Fruit fly (Drosophila melanogaster): Measurements from ENCODE around the gene Meltrin.

The Meltrin gene

dm6 chr3R:14654976-14655896 is 41.9 kb downstream of the Meltrin start:
- TF ChIP-seq CG8478 (optimal IDR thresholded peaks at IDR 0.05) (no peak), CTCF (optimal IDR thresholded peaks at IDR 0.05) (no peak)

- no peak for TF ChIP-seq CTCF (optimal IDR thresholded peaks at IDR 0.05)
These were observed 42.7 kb downstream of the Meltrin start for dm6 chr3R:14654231-14654975.

- no peak for TF ChIP-seq CG8478 (optimal IDR thresholded peaks at IDR 0.05)
- TF ChIP-seq CTCF (optimal IDR thresholded peaks at IDR 0.05): no peak
These were observed 43.8 kb downstream of the Meltrin start for dm6 chr3R:14653039-14653852.

- TF ChIP-seq CTCF (optimal IDR thresholded peaks at IDR 0.05): no peak
These were observed 44.7 kb downstream of the Meltrin start for dm6 chr3R:14652301-14652880.

dm6 chr3R:14651076-14651662 is 45.9 kb downstream of the Meltrin start:
- TF ChIP-seq CTCF (optimal IDR thresholded peaks at IDR 0.05): no peak
- no peak for TF ChIP-seq CG8478 (optimal IDR thresholded peaks at IDR 0.05)

dm6 chr3R:14650367-14650766 is 46.7 kb downstream of the Meltrin start:
- TF ChIP-seq CG8478 (optimal IDR thresholded peaks at IDR 0.05) (no peak), CTCF (optimal IDR thresholded peaks at IDR 0.05) (no peak)

dm6 chr3R:14649307-14650239 is 47.5 kb downstream of the Meltrin start:
- TF ChIP-seq CTCF (optimal IDR thresholded peaks at IDR 0.05) (no peak), CG8478 (optimal IDR thresholded peaks at IDR 0.05) (no peak)

- no peak for TF ChIP-seq CTCF (optimal IDR thresholded peaks at IDR 0.05)
- TF ChIP-seq CG8478 (optimal IDR thresholded peaks at IDR 0.05): no peak
These were observed 54.6 kb downstream of the Meltrin start, which contains the start of gene CG7886 for dm6 chr3R:14642463-14642862. Gene CG7886 (minus strand): TSS chr3R:14642563.

dm6 chr3R:14631911-14632310 is 65.2 kb downstream of the Meltrin start:
- TF ChIP-seq CG8478 (optimal IDR thresholded peaks at IDR 0.05) (no peak), CTCF (optimal IDR thresholded peaks at IDR 0.05) (no peak)

- TF ChIP-seq CG8478 (optimal IDR thresholded peaks at IDR 0.05): no peak
- TF ChIP-seq CTCF (optimal IDR thresholded peaks at IDR 0.05): no peak
These were observed 66.9 kb downstream of the Meltrin start, which contains the start of gene Cad88C for dm6 chr3R:14630119-14630623. Gene Cad88C (plus strand): TSS chr3R:14630478.

- TF ChIP-seq CG8478 (optimal IDR thresholded peaks at IDR 0.05) (no peak), CTCF (optimal IDR thresholded peaks at IDR 0.05) (no peak)
These were observed 70.3 kb downstream of the Meltrin start for dm6 chr3R:14626781-14627180.

dm6 chr3R:14625215-14626156 is 71.6 kb downstream of the Meltrin start, which contains the start of the genes put and His4r:
Gene put (minus strand): TSS chr3R:14625703.
Gene His4r (plus strand): TSS chr3R:14625755.
- peak in 1 of 2 experiments; percentile 15 for TF ChIP-seq CTCF (optimal IDR thresholded peaks at IDR 0.05)
- no peak for TF ChIP-seq CG8478 (optimal IDR thresholded peaks at IDR 0.05)
